Worm (Caenorhabditis elegans) whole organism, L1 larva: ENCODE data around the gene cutl-15.

Experiments
- alr-1 ChIP-seq: fragments of 200-800 bp; sonication (Bioruptor generic); optimal IDR thresholded peaks from 2 replicates; lab custom pipeline; 2018; ENCODE audit warnings: borderline replicate concordance, mild to moderate bottlenecking, missing genetic modification characterization, missing compliant biosample characterization
- ceh-82 ChIP-seq, 3 experiments: fragments of 150-350 bp in 1 of 3; sonication (generic microtip) in 2 of 3; optimal IDR thresholded peaks; 2 replicates each; lab custom pipeline; 2014 to 2017; ENCODE audit warnings: missing biosample characterization in 3 of 3, missing genetic modification characterization in 3 of 3
- ceh-88 ChIP-seq: fragments of 200-800 bp; sonication (Bioruptor generic); IDR thresholded peaks from 2 replicates; pipeline ENCODE4 v1.3.6; 2022; ENCODE audit warnings: missing genetic modification characterization, missing compliant biosample characterization
- ces-1 ChIP-seq: fragments of 150-350 bp; optimal IDR thresholded peaks from 2 replicates; lab custom pipeline; 2014; ENCODE audit warnings: missing biosample characterization, missing genetic modification reagents, missing genetic modification characterization
- efl-1 ChIP-seq, 4 experiments: fragments of 150-350 bp; optimal IDR thresholded peaks in 3 of 4; peaks in 1 of 4; 1 replicate in 1 of 4; 2 replicates in 3 of 4; lab custom pipeline; 2014; ENCODE audit warnings: missing biosample characterization in 2 of 4, missing genetic modification characterization in 2 of 4, missing genetic modification reagents in 2 of 4
- efl-3 ChIP-seq: fragments of 200-800 bp; sonication (Bioruptor generic); optimal IDR thresholded peaks from 2 replicates; lab custom pipeline; 2018; ENCODE audit warnings: mild to moderate bottlenecking, missing genetic modification characterization, missing compliant biosample characterization
- egl-27 ChIP-seq, 2 experiments: fragments of 150-350 bp in 1 of 2; sonication (generic microtip); optimal IDR thresholded peaks; 3 replicates each; lab custom pipeline; 2017 to 2018; ENCODE audit warnings: missing biosample characterization in 2 of 2, missing genetic modification characterization in 2 of 2, missing genetic modification reagents in 2 of 2
- ets-5 ChIP-seq: fragments of 200-800 bp; sonication (Bioruptor generic); IDR thresholded peaks from 2 replicates; pipeline ENCODE4 v1.3.6; 2022; ENCODE audit warnings: missing genetic modification characterization, missing compliant biosample characterization
- fos-1 ChIP-seq: fragments of 150-350 bp; optimal IDR thresholded peaks from 2 replicates; lab custom pipeline; 2014; ENCODE audit warnings: missing biosample characterization, missing genetic modification characterization
- lin-13 ChIP-seq: fragments of 150-350 bp; optimal IDR thresholded peaks from 2 replicates; lab custom pipeline; 2014; ENCODE audit warnings: missing biosample characterization, missing genetic modification reagents, missing genetic modification characterization
- skn-1 ChIP-seq: fragments of 150-350 bp; optimal IDR thresholded peaks from 2 replicates; lab custom pipeline; 2014; ENCODE audit warnings: missing biosample characterization, missing genetic modification characterization
- unc-62 ChIP-seq: fragments of 150-350 bp; optimal IDR thresholded peaks from 2 replicates; lab custom pipeline; 2014; ENCODE audit warnings: missing biosample characterization, missing genetic modification reagents, missing genetic modification characterization
- zag-1 ChIP-seq: fragments of 150-350 bp; optimal IDR thresholded peaks from 2 replicates; lab custom pipeline; 2014; ENCODE audit warnings: missing biosample characterization, missing genetic modification characterization
- ztf-4 ChIP-seq: fragments of 150-350 bp; optimal IDR thresholded peaks from 2 replicates; lab custom pipeline; 2014; ENCODE audit warnings: missing biosample characterization, missing genetic modification characterization

DNA sequence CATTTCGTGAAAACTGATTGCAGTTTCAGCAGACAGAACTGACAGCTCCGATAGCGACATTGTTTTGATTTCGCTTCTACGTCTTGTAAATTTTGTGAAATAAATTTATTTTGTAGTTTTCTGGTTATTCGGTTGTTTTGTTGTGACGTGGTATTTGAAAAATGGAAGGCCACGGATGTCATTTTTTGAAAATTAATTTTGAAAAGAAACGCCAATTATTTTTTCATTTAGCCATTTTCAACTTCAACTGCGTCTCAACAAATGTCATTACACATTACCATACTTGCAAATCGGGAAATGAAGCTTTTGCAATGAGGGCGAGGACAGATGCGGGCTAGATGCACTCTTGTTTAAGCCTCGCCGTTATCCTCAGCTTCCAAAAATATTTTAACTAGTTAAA, 40.5 kb upstream of the cutl-15 start, which contains the start of gene C18E9.8:
- TF ChIP-seq ceh-82 (tag; optimal IDR thresholded peaks at IDR 0.05; lab: Kevin White, UChicago) (no peak), efl-3 (no peak), ztf-4 (tag; lab: Kevin White, UChicago) (no peak), lin-13 (GFP tag; lab: Kevin White, UChicago) (no peak), unc-62 (GFP tag; lab: Kevin White, UChicago) (no peak), ets-5 (no peak), skn-1 (tag; lab: Kevin White, UChicago) (no peak), alr-1 (no peak), efl-1 (optimal IDR thresholded peaks at IDR 0.05; lab: Kevin White, UChicago) (no peak), efl-1 (GFP tag; optimal IDR thresholded peaks at IDR 0.05 in 1 of 2; lab: Kevin White, UChicago) (no peak), zag-1 (no peak), fos-1 (tag; lab: Kevin White, UChicago) (no peak), egl-27 (tag; optimal IDR thresholded peaks at IDR 0.05; lab: Kevin White, UChicago) (no peak), ces-1 (no peak), ceh-88 (GFP tag; lab: Robert Waterston, UW) (no peak)
